Fruit fly (Drosophila melanogaster): ENCODE data around the gene nkd.
A peak's percentile ranks its signal among the peaks of the same experiment; 100 is the strongest.

nkd gene

dm6 chr3L:19062472-19063409, 17.5 kb upstream of the nkd start, which contains the start of the genes Ugt316A1 and Sfxn2 (continued):
- TF ChIP-seq pita (GFP tag; optimal IDR thresholded peaks at IDR 0.05): peak; percentile 42
- 0 out of 2 replicates have a peak, but pooled peaks have one; percentile 7 for TF ChIP-seq seq (GFP tag; IDR thresholded peaks at IDR 0.05)
- peak; percentile 51 for TF ChIP-seq CG17829 (tag; optimal IDR thresholded peaks at IDR 0.05)
- TF ChIP-seq CG17186 (GFP tag; optimal IDR thresholded peaks at IDR 0.05): peak; percentile 33
- peak; percentile 30 for TF ChIP-seq NfI (GFP tag; optimal IDR thresholded peaks at IDR 0.05)
- peak; percentile 22 for TF ChIP-seq Ssrp (tag; optimal IDR thresholded peaks at IDR 0.05)
- 0 out of 2 replicates have a peak, but pooled peaks have one; percentile 43 for TF ChIP-seq ranshi (GFP tag; IDR thresholded peaks at IDR 0.05)
- peak; percentile 31; the same call in 1 of the 3 replicates for TF ChIP-seq Dbx (GFP tag; IDR thresholded peaks at IDR 0.05)
- peak in 1 of 2 experiments; percentile 92 for TF ChIP-seq Dfd (GFP tag; optimal IDR thresholded peaks at IDR 0.05)
- peak; percentile 33; the same call in 1 of the 3 replicates for TF ChIP-seq CG7357 (GFP tag; IDR thresholded peaks at IDR 0.05)
- TF ChIP-seq btn (GFP tag; optimal IDR thresholded peaks at IDR 0.05): no peak
- peak; percentile 26 for TF ChIP-seq CG4854 (GFP tag; optimal IDR thresholded peaks at IDR 0.05)
- peak; percentile 72 for TF ChIP-seq Abd-B (GFP tag; optimal IDR thresholded peaks at IDR 0.05)
- peak; percentile 42; the same call in 1 of the 2 replicates for TF ChIP-seq CG31441 (GFP tag; IDR thresholded peaks at IDR 0.05)
- TF ChIP-seq Blimp-1 (GFP tag; optimal IDR thresholded peaks at IDR 0.05): peak; percentile 100
- TF ChIP-seq Hr51 (GFP tag; optimal IDR thresholded peaks at IDR 0.05): peak in 1 of 2 experiments; percentile 28
- TF ChIP-seq Sry-β (GFP tag; optimal IDR thresholded peaks at IDR 0.05): peak; percentile 100
- TF ChIP-seq chif (GFP tag; optimal IDR thresholded peaks at IDR 0.05): peak in 1 of 2 experiments; percentile 50
- no peak for TF ChIP-seq CG12071 (GFP tag; optimal IDR thresholded peaks at IDR 0.05)
- peak; percentile 21 for TF ChIP-seq slp2 (GFP tag; optimal IDR thresholded peaks at IDR 0.05)
- peak; percentile 50 for TF ChIP-seq Dip3 (GFP tag; optimal IDR thresholded peaks at IDR 0.05)
- TF ChIP-seq sens (GFP tag): peak; percentile 88
- peak; percentile 30 for TF ChIP-seq zfh2 (GFP tag; optimal IDR thresholded peaks at IDR 0.05)
- peak; percentile 88; the same call in 1 of the 4 replicates for TF ChIP-seq chinmo (GFP tag; IDR thresholded peaks at IDR 0.05; ENCODE audit: partially characterized antibody)
- peak; percentile 68 for TF ChIP-seq slbo (GFP tag; IDR thresholded peaks at IDR 0.05)
- TF ChIP-seq CG16815 (GFP tag; optimal IDR thresholded peaks at IDR 0.05): peak; percentile 3
- peak; percentile 24 for TF ChIP-seq az2 (GFP tag; optimal IDR thresholded peaks at IDR 0.05)
- TF ChIP-seq CG11456 (GFP tag; IDR thresholded peaks at IDR 0.05): 0 out of 3 replicates have a peak, but pooled peaks have one; percentile 59
- peak; percentile 41; the same call in 1 of the 2 replicates for TF ChIP-seq CG17328 (GFP tag; IDR thresholded peaks at IDR 0.05)
- TF ChIP-seq mam (GFP tag; optimal IDR thresholded peaks at IDR 0.05): peak; percentile 49
- peak; percentile 68 for TF ChIP-seq Max (GFP tag; optimal IDR thresholded peaks at IDR 0.05)
- TF ChIP-seq CG18599 (GFP tag; optimal IDR thresholded peaks at IDR 0.05): peak; percentile 15
- TF ChIP-seq Tbp (GFP tag; optimal IDR thresholded peaks at IDR 0.05): peak; percentile 90
- TF ChIP-seq CG2116 (GFP tag; optimal IDR thresholded peaks at IDR 0.05): peak; percentile 26
- TF ChIP-seq CG2202 (tag; optimal IDR thresholded peaks at IDR 0.05): no peak
- TF ChIP-seq ttk (GFP tag; IDR thresholded peaks at IDR 0.05): no peak; the same call in 1 of the 2 replicates
- TF ChIP-seq CG10147 (GFP tag; optimal IDR thresholded peaks at IDR 0.05): peak; percentile 39
- no peak for TF ChIP-seq CG17802 (tag; optimal IDR thresholded peaks at IDR 0.05)
- peak; percentile 6 to 19 for TF ChIP-seq Pdp1 (GFP tag; optimal IDR thresholded peaks at IDR 0.05)
- TF ChIP-seq CG34422 (GFP tag; IDR thresholded peaks at IDR 0.05): peak; percentile 47
- TF ChIP-seq sug (tag; optimal IDR thresholded peaks at IDR 0.05): peak; percentile 61
- no peak for TF ChIP-seq salm (tag; optimal IDR thresholded peaks at IDR 0.05)
- TF ChIP-seq BEAF-32 (GFP tag; optimal IDR thresholded peaks at IDR 0.05): peak; percentile 51
- TF ChIP-seq CG17385 (GFP tag; optimal IDR thresholded peaks at IDR 0.05): peak; percentile 98
- TF ChIP-seq CG32532 (GFP tag; IDR thresholded peaks at IDR 0.05): no peak
- no peak for TF ChIP-seq CG10462 (GFP tag; optimal IDR thresholded peaks at IDR 0.05)
- peak; percentile 89 for TF ChIP-seq CG4617 (GFP tag; optimal IDR thresholded peaks at IDR 0.05; ENCODE audit: borderline replicate concordance)
